Fruit fly (Drosophila melanogaster): ENCODE measurements around the gene CG1640.

Gene CG1640

DNA sequence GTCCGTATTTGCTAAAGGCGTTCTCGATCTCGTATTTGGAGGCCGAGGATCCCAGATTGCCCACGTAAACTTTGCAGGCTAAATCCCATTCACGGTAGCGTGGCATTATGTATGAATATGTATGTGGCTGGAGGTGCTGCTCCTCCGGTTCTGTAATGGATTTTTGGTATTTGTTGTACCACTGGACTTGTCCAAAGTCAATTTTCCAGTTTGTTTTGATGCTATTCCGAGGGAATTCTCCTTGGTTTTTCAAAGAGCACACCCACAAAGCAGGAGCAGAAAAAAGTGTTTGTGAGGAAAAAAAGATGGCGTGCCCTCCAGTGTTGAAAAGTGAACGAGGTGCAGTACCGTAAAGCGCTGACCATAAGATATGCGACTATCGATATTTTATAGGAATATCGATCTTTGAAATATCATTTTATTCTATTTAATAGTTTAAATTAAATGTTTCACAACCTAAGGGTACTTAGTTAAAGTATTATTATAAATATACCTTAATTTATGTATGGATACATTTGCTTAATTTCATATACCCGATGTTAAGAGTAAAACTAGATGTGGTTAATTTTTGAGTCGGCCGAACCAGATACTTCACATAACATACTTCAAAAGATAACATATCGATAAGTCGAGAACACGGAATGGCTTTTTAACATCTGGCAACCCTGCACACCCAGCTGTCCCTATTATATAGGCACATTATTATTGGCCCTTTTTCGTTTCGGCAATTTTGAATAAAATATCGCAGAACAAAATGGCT lies 14.4 kb downstream of the CG1640 start, which contains the start of the genes Rbp1-like and Tim9a (continued):
- TF ChIP-seq Hr4 (GFP tag; optimal IDR thresholded peaks at IDR 0.05): peak; percentile 12
- TF ChIP-seq CG31627 (GFP tag; optimal IDR thresholded peaks at IDR 0.05): no peak
- TF ChIP-seq Smox (GFP tag; optimal IDR thresholded peaks at IDR 0.05): peak; percentile 35
- TF ChIP-seq Sox15 (GFP tag; optimal IDR thresholded peaks at IDR 0.05): no peak
- TF ChIP-seq CG4318 (GFP tag; optimal IDR thresholded peaks at IDR 0.05): no peak
- no peak for TF ChIP-seq CG15336 (GFP tag; IDR thresholded peaks at IDR 0.05)
- TF ChIP-seq CG11762 (GFP tag; optimal IDR thresholded peaks at IDR 0.05; ENCODE audit: insufficient read depth): no peak
- no peak for TF ChIP-seq CG11294 (GFP tag; IDR thresholded peaks at IDR 0.05)
- TF ChIP-seq Eip75B (GFP tag; optimal IDR thresholded peaks at IDR 0.05): peak; percentile 13
- no peak for TF ChIP-seq CG7368 (GFP tag; optimal IDR thresholded peaks at IDR 0.05)
- TF ChIP-seq vri (GFP tag; optimal IDR thresholded peaks at IDR 0.05): peak; percentile 59
- peak; percentile 26 for TF ChIP-seq OdsH (GFP tag; optimal IDR thresholded peaks at IDR 0.05)
- TF ChIP-seq net (GFP tag; optimal IDR thresholded peaks at IDR 0.05): no peak
- TF ChIP-seq CG6276 (GFP tag; optimal IDR thresholded peaks at IDR 0.05): no peak
- TF ChIP-seq spab (GFP tag; optimal IDR thresholded peaks at IDR 0.05): no peak
- TF ChIP-seq Gug (GFP tag; IDR thresholded peaks at IDR 0.05): no peak
- TF ChIP-seq CG1621 (tag; optimal IDR thresholded peaks at IDR 0.05): no peak
- no peak for TF ChIP-seq fd85E (GFP tag; optimal IDR thresholded peaks at IDR 0.05)
- no peak for TF ChIP-seq CG9139 (GFP tag; optimal IDR thresholded peaks at IDR 0.05)
- no peak for TF ChIP-seq fd59A (GFP tag; optimal IDR thresholded peaks at IDR 0.05)
- TF ChIP-seq CG8632 (GFP tag; optimal IDR thresholded peaks at IDR 0.05): peak; percentile 35

DNA sequence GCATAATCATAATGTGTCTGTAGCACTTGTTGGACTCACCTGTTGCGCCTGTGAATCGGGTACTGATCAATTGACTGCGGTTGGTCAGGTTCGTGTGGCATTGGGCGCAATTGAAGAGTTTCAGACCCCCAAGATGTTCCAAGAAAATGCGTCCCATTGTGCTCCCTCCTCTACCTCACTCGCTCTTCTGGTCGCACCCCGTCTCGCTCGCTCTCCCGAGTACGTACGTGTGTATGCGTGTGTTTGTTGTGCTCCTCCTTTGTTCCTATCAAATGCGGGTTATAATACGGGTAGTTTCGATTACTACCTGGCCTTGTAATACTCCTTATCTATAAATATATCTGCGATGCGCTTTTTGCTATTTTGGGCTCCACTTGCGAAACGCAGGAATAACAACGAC lies 16.4 kb downstream of the CG1640 start:
- TF ChIP-seq Sox14 (GFP tag; optimal IDR thresholded peaks at IDR 0.05) (peak; percentile 47), CG11294 (GFP tag; IDR thresholded peaks at IDR 0.05) (no peak)

DNA sequence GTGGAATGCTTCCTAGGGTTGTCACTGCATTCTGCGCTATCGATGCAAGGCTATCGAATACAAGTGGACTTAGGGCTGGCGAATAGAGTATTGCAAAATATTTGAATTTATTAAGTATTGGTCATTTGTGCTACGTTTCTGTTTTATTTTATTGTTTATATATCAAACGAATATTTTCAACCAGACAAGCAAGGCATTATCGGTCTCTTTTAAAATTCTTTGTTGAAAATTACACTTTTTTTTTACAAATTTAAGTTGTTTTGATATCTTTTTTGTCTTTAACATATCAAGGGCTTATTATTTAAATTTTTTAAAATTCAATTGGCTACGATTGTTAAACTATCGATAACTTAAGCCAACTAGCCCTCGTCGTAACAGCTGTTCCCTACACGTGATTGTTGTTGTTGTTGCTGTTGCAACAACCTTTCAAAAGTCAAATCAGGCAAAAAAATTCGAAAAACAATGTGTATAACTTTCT lies 17.0 kb downstream of the CG1640 start, which contains the start of the genes Ype and CG1662:
Ype (minus strand) TSS at position 45 of the 478 bp plus-strand sequence.
CG1662 (plus strand) TSS at position 191 of the 478 bp plus-strand sequence.
- peak; percentile 32 for TF ChIP-seq net (GFP tag; optimal IDR thresholded peaks at IDR 0.05)
- TF ChIP-seq CG8632 (GFP tag; optimal IDR thresholded peaks at IDR 0.05): peak; percentile 57
- TF ChIP-seq Ets96B (tag; optimal IDR thresholded peaks at IDR 0.05): peak; percentile 60
- peak; percentile 52 for TF ChIP-seq Sox14 (GFP tag; optimal IDR thresholded peaks at IDR 0.05)
- TF ChIP-seq CG6854 (GFP tag; optimal IDR thresholded peaks at IDR 0.05): no peak
- peak; percentile 81 for TF ChIP-seq pdm3 (GFP tag; optimal IDR thresholded peaks at IDR 0.05)
- TF ChIP-seq CG10631 (GFP tag; optimal IDR thresholded peaks at IDR 0.05): peak; percentile 78
- peak; percentile 81 for TF ChIP-seq esn (GFP tag; optimal IDR thresholded peaks at IDR 0.05)
- peak; percentile 66 for TF ChIP-seq Sox15 (GFP tag; optimal IDR thresholded peaks at IDR 0.05)
- peak; percentile 69 for TF ChIP-seq CG3919 (GFP tag; optimal IDR thresholded peaks at IDR 0.05)
- TF ChIP-seq lz (GFP tag; optimal IDR thresholded peaks at IDR 0.05): peak; percentile 78
- no peak for TF ChIP-seq fd85E (GFP tag; optimal IDR thresholded peaks at IDR 0.05)
- TF ChIP-seq CG6808 (GFP tag; optimal IDR thresholded peaks at IDR 0.05): peak; percentile 55
- peak; percentile 41 for TF ChIP-seq Lpt (GFP tag; optimal IDR thresholded peaks at IDR 0.05)
- peak; percentile 67 for TF ChIP-seq CG6792 (GFP tag; optimal IDR thresholded peaks at IDR 0.05)
- peak; percentile 13 to 59 for TF ChIP-seq salr (GFP tag; optimal IDR thresholded peaks at IDR 0.05)
- TF ChIP-seq fd59A (GFP tag; optimal IDR thresholded peaks at IDR 0.05): peak; percentile 43
- peak; percentile 71 for TF ChIP-seq topi (GFP tag; optimal IDR thresholded peaks at IDR 0.05)
- peak; percentile 78 for TF ChIP-seq CG31627 (GFP tag; optimal IDR thresholded peaks at IDR 0.05)
- peak; percentile 66 for TF ChIP-seq Hr4 (GFP tag; optimal IDR thresholded peaks at IDR 0.05)
- peak; percentile 63 for TF ChIP-seq dsx (GFP tag; optimal IDR thresholded peaks at IDR 0.05; ENCODE audit: poor library complexity, severe bottlenecking)
- TF ChIP-seq CG10669 (GFP tag; optimal IDR thresholded peaks at IDR 0.05): peak; percentile 63
- TF ChIP-seq acj6 (GFP tag; optimal IDR thresholded peaks at IDR 0.05): peak; percentile 73
- peak; percentile 89 for TF ChIP-seq svp (GFP tag)
- TF ChIP-seq CG1621 (tag; optimal IDR thresholded peaks at IDR 0.05): peak; percentile 38
- no peak for TF ChIP-seq CG9139 (GFP tag; optimal IDR thresholded peaks at IDR 0.05)
- TF ChIP-seq CG11294 (GFP tag; IDR thresholded peaks at IDR 0.05): no peak; the same call in 1 of the 2 replicates
- peak; percentile 34; the same call in 1 of the 3 replicates for TF ChIP-seq CG8119 (GFP tag; IDR thresholded peaks at IDR 0.05)
- peak; percentile 38 for TF ChIP-seq CG8319 (GFP tag; optimal IDR thresholded peaks at IDR 0.05)
- peak; percentile 81 for TF ChIP-seq OdsH (GFP tag; optimal IDR thresholded peaks at IDR 0.05)
- no peak for TF ChIP-seq Hr38 (GFP tag; optimal IDR thresholded peaks at IDR 0.05)
- peak; percentile 25; the same call in 1 of the 2 replicates for TF ChIP-seq Gug (GFP tag; IDR thresholded peaks at IDR 0.05)
- peak; percentile 50 for TF ChIP-seq CG11762 (GFP tag; optimal IDR thresholded peaks at IDR 0.05; ENCODE audit: insufficient read depth)
- TF ChIP-seq Eip75B (GFP tag; optimal IDR thresholded peaks at IDR 0.05): peak; percentile 63
- TF ChIP-seq Blimp-1 (GFP tag; optimal IDR thresholded peaks at IDR 0.05): peak; percentile 39
- peak; percentile 79 for TF ChIP-seq cyc (GFP tag; optimal IDR thresholded peaks at IDR 0.05)
